Worm (Caenorhabditis elegans): ENCODE data around the gene C33B4.4.

ce11 chrII:11383058-11383457 lies at the start of gene C33B4.4, which contains the start of gene C33B4.5:
- no peak for TF ChIP-seq ama-1 (optimal IDR thresholded peaks at IDR 0.05)
- TF ChIP-seq dmd-4 (tag; optimal IDR thresholded peaks at IDR 0.05; ENCODE audit: borderline replicate concordance), result no peak
- TF ChIP-seq hlh-6 (tag; optimal IDR thresholded peaks at IDR 0.05), result no peak
- TF ChIP-seq dve-1 (tag; optimal IDR thresholded peaks at IDR 0.05), result no peak
- TF ChIP-seq K09A11.1 (tag; optimal IDR thresholded peaks at IDR 0.05; ENCODE audit: insufficient read depth), result no peak
- TF ChIP-seq tbx-2 (tag; optimal IDR thresholded peaks at IDR 0.05), result no peak
- TF ChIP-seq nfya-1 (tag; optimal IDR thresholded peaks at IDR 0.05), result no peak
- TF ChIP-seq gmeb-2 (tag; optimal IDR thresholded peaks at IDR 0.05), result no peak
- TF ChIP-seq che-1 (tag; optimal IDR thresholded peaks at IDR 0.05), result no peak
- no peak for TF ChIP-seq nhr-11 (tag; optimal IDR thresholded peaks at IDR 0.05)
